Fruit fly (Drosophila melanogaster): ENCODE measurements around the gene CG31233.
A peak's percentile ranks its signal among the peaks of the same experiment; 100 is the strongest.
"Not testable (repeated sequence)": the region's sequence is repeated elsewhere in the genome, so short reads cannot be mapped to it uniquely, and the experiment has no call there.

Gene CG31233

dm6 chr3R:21732901-21733300 lies 16.8 kb upstream of the CG31233 start (continued):
- TF ChIP-seq CG34406 (GFP tag; optimal IDR thresholded peaks at IDR 0.05) (peak; percentile 60), Ets21C (GFP tag; optimal IDR thresholded peaks at IDR 0.05) (peak; percentile 1), CG10631 (GFP tag; optimal IDR thresholded peaks at IDR 0.05) (peak; percentile 50), CG11902 (GFP tag; optimal IDR thresholded peaks at IDR 0.05) (peak; percentile 8), cyc (GFP tag; optimal IDR thresholded peaks at IDR 0.05) (peak; percentile 43), Met (GFP tag; optimal IDR thresholded peaks at IDR 0.05) (peak; percentile 59), CG11294 (GFP tag; IDR thresholded peaks at IDR 0.05) (peak; percentile 48; the same call in 1 of the 2 replicates), fd59A (GFP tag; optimal IDR thresholded peaks at IDR 0.05) (no peak), vri (GFP tag; optimal IDR thresholded peaks at IDR 0.05) (peak; percentile 18), Sox102F (GFP tag; optimal IDR thresholded peaks at IDR 0.05) (peak; percentile 29), CG16779 (tag; optimal IDR thresholded peaks at IDR 0.05) (no peak), pdm3 (GFP tag; optimal IDR thresholded peaks at IDR 0.05) (peak; percentile 76), spab (GFP tag; optimal IDR thresholded peaks at IDR 0.05) (peak; percentile 14), svp (GFP tag) (peak; percentile 54), esn (GFP tag; optimal IDR thresholded peaks at IDR 0.05) (peak; percentile 57), CG1621 (tag; optimal IDR thresholded peaks at IDR 0.05) (no peak), fd85E (GFP tag; optimal IDR thresholded peaks at IDR 0.05) (no peak), CG3919 (GFP tag; optimal IDR thresholded peaks at IDR 0.05) (peak; percentile 51), CG11762 (GFP tag; optimal IDR thresholded peaks at IDR 0.05; ENCODE audit: insufficient read depth) (peak; percentile 33), Smox (GFP tag; optimal IDR thresholded peaks at IDR 0.05) (peak; percentile 57), eg (GFP tag; IDR thresholded peaks at IDR 0.05) (peak; percentile 90), Lpt (GFP tag; optimal IDR thresholded peaks at IDR 0.05) (peak; percentile 68), CG6792 (GFP tag; optimal IDR thresholded peaks at IDR 0.05) (peak; percentile 54), CG3032 (tag; optimal IDR thresholded peaks at IDR 0.05) (peak; percentile 24)

- not testable (repeated sequence) for TF ChIP-seq CG8319 (GFP tag; optimal IDR thresholded peaks at IDR 0.05); Gug (GFP tag; IDR thresholded peaks at IDR 0.05); fd59A (GFP tag; optimal IDR thresholded peaks at IDR 0.05)
These were observed 13.5 kb upstream of the CG31233 start, which contains the start of gene Sfp93F for dm6 chr3R:21736196-21736595. Gene Sfp93F (minus strand): TSS chr3R:21736296.

dm6 chr3R:21736749-21737148 lies 12.9 kb upstream of the CG31233 start, which contains the start of gene CG42869:
Gene CG42869 (minus strand): TSS chr3R:21736849.
- TF ChIP-seq pdm3 (GFP tag; optimal IDR thresholded peaks at IDR 0.05), result no peak
- no peak for TF ChIP-seq fd59A (GFP tag; optimal IDR thresholded peaks at IDR 0.05)
- TF ChIP-seq salr (GFP tag; optimal IDR thresholded peaks at IDR 0.05), result no peak
- no peak for TF ChIP-seq spab (GFP tag; optimal IDR thresholded peaks at IDR 0.05)
- no peak for TF ChIP-seq Hr4 (GFP tag; optimal IDR thresholded peaks at IDR 0.05)
- no peak for TF ChIP-seq CG11294 (GFP tag; IDR thresholded peaks at IDR 0.05)
- no peak for TF ChIP-seq CG10669 (GFP tag; optimal IDR thresholded peaks at IDR 0.05)
- TF ChIP-seq Ets96B (tag; optimal IDR thresholded peaks at IDR 0.05), result no peak
- no peak for TF ChIP-seq lz (GFP tag; optimal IDR thresholded peaks at IDR 0.05)
- TF ChIP-seq Sox15 (GFP tag; optimal IDR thresholded peaks at IDR 0.05), result no peak
- TF ChIP-seq net (GFP tag; optimal IDR thresholded peaks at IDR 0.05), result no peak
- TF ChIP-seq Gug (GFP tag; IDR thresholded peaks at IDR 0.05), result no peak
- no peak for TF ChIP-seq acj6 (GFP tag; optimal IDR thresholded peaks at IDR 0.05)
- TF ChIP-seq CG11902 (GFP tag; optimal IDR thresholded peaks at IDR 0.05), result no peak

dm6 chr3R:21737264-21737663 lies 12.4 kb upstream of the CG31233 start, which contains the start of gene CG42870:
Gene CG42870 (minus strand): TSS chr3R:21737364.
- TF ChIP-seq Eip75B (GFP tag; optimal IDR thresholded peaks at IDR 0.05) (no peak), achi (GFP tag; optimal IDR thresholded peaks at IDR 0.05) (no peak), CG8319 (GFP tag; optimal IDR thresholded peaks at IDR 0.05) (no peak), svp (GFP tag) (no peak), Hr38 (GFP tag; optimal IDR thresholded peaks at IDR 0.05) (no peak), CG6163 (GFP tag; IDR thresholded peaks at IDR 0.05) (no peak), Ets96B (tag; optimal IDR thresholded peaks at IDR 0.05) (no peak), fd59A (GFP tag; optimal IDR thresholded peaks at IDR 0.05) (no peak), Blimp-1 (GFP tag; optimal IDR thresholded peaks at IDR 0.05) (no peak), CG6808 (GFP tag; optimal IDR thresholded peaks at IDR 0.05) (no peak), CG9139 (GFP tag; optimal IDR thresholded peaks at IDR 0.05) (no peak), dsx (GFP tag; optimal IDR thresholded peaks at IDR 0.05; ENCODE audit: poor library complexity, severe bottlenecking) (no peak)
